Worm (Caenorhabditis elegans): ENCODE data around the gene ztf-1.

Gene ztf-1

DNA sequence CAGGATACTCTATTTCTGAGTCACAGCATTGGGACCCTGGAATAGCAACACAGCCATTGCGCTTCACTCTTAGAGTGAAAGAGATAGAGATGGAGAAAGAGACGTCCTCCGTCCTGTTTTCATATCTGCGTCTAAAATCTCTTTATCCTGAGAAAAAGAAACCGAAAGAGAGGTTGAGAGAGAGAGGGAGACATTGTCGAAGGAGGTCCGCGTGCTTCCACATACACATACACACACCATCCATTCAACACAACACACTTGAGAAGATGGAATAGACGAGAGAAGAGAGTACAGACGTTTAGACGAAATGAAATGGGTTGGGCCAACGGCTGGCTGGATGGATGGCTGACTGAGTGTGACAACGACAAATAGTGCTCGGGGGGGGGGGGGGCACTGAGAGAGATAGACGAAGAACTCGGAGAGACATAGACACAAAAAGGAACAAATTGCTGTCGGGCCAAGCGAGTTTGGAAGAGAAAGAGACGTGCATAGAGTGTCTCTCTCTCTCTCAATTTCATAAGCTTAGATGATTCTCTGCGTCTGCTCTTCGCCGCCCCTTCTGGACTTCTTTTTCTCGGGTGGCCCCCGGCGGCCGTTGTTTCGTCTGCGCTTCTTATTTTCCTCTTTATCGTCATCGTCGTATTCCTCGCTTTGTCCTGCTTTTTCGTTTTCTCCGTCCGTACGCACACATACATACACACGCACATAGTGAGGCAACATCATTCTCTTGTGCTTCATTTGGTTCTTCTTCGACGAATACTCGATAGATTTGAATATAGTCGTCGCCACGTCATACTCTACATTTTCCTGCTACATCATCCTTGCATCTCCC is 8.0 kb upstream of the ztf-1 start, which contains the start of gene F54F2.6 (continued):
- peak; percentile 75 for TF ChIP-seq snpc-4 (tag; optimal IDR thresholded peaks at IDR 0.05)
- peak; percentile 92 for TF ChIP-seq nfya-1 (tag; optimal IDR thresholded peaks at IDR 0.05; ENCODE audit: insufficient read depth)
- TF ChIP-seq unc-39 (tag; optimal IDR thresholded peaks at IDR 0.05): peak; percentile 44
- peak; percentile 40 for TF ChIP-seq ceh-82 (tag; optimal IDR thresholded peaks at IDR 0.05)
- TF ChIP-seq egl-5 (tag; optimal IDR thresholded peaks at IDR 0.05): peak; percentile 65
- no peak for TF ChIP-seq elt-3 (tag; optimal IDR thresholded peaks at IDR 0.05)

- TF ChIP-seq nhr-25 (tag; optimal IDR thresholded peaks at IDR 0.05) (peak; percentile 92), sea-2 (GFP tag; optimal IDR thresholded peaks at IDR 0.05) (peak; percentile 14), R02D3.7 (tag; optimal IDR thresholded peaks at IDR 0.05) (peak; percentile 44), mml-1 (tag; optimal IDR thresholded peaks at IDR 0.05) (no peak), tbx-2 (tag; optimal IDR thresholded peaks at IDR 0.05) (peak; percentile 75), eor-1 (tag; optimal IDR thresholded peaks at IDR 0.05) (no peak), aly-2 (tag; optimal IDR thresholded peaks at IDR 0.05) (no peak), lsy-12 (tag; optimal IDR thresholded peaks at IDR 0.05) (peak; percentile 81), elt-1 (tag; optimal IDR thresholded peaks at IDR 0.05) (peak; percentile 59), nhr-28 (tag; optimal IDR thresholded peaks at IDR 0.05) (no peak), nhr-23 (tag; optimal IDR thresholded peaks at IDR 0.05) (peak; percentile 68), nhr-67 (tag; optimal IDR thresholded peaks at IDR 0.05) (no peak), snpc-4 (tag; optimal IDR thresholded peaks at IDR 0.05) (peak; percentile 75), elt-3 (tag; optimal IDR thresholded peaks at IDR 0.05) (peak in 1 of 3 experiments; percentile 74), lin-39 (tag; optimal IDR thresholded peaks at IDR 0.05) (peak; percentile 93), ceh-9 (tag; optimal IDR thresholded peaks at IDR 0.05) (no peak), pha-4 (tag; optimal IDR thresholded peaks at IDR 0.05) (peak; percentile 43), nhr-76 (tag; optimal IDR thresholded peaks at IDR 0.05) (peak; percentile 36), fkh-10 (GFP tag; optimal IDR thresholded peaks at IDR 0.05) (peak; percentile 73), nhr-237 (tag; optimal IDR thresholded peaks at IDR 0.05) (no peak), hmg-11 (tag; optimal IDR thresholded peaks at IDR 0.05) (peak; percentile 68), pqm-1 (tag; optimal IDR thresholded peaks at IDR 0.05) (peak; percentile 96), nhr-12 (tag; optimal IDR thresholded peaks at IDR 0.05) (no peak), ztf-11 (tag; optimal IDR thresholded peaks at IDR 0.05) (no peak), egl-5 (tag; optimal IDR thresholded peaks at IDR 0.05) (peak; percentile 34), fkh-2 (tag; optimal IDR thresholded peaks at IDR 0.05) (no peak), nhr-11 (tag; optimal IDR thresholded peaks at IDR 0.05) (peak; percentile 5), ceh-28 (tag; optimal IDR thresholded peaks at IDR 0.05) (peak; percentile 83), unc-62 (GFP tag; optimal IDR thresholded peaks at IDR 0.05) (peak; percentile 71), jun-1 (tag; optimal IDR thresholded peaks at IDR 0.05) (peak; percentile 94), ztf-4 (tag; optimal IDR thresholded peaks at IDR 0.05) (no peak), elt-2 (tag; optimal IDR thresholded peaks at IDR 0.05) (peak; percentile 96), ZK546.5 (tag; optimal IDR thresholded peaks at IDR 0.05) (no peak), egl-27 (tag; optimal IDR thresholded peaks at IDR 0.05) (peak; percentile 27), nfya-1 (tag; optimal IDR thresholded peaks at IDR 0.05; ENCODE audit: insufficient read depth) (peak; percentile 89), mdl-1 (tag; optimal IDR thresholded peaks at IDR 0.05) (peak; percentile 90), ceh-16 (tag; optimal IDR thresholded peaks at IDR 0.05) (no peak), ama-1 (optimal IDR thresholded peaks at IDR 0.05) (no peak), ceh-82 (tag; optimal IDR thresholded peaks at IDR 0.05) (peak; percentile 42), zag-1 (tag; optimal IDR thresholded peaks at IDR 0.05) (no peak), unc-39 (tag; optimal IDR thresholded peaks at IDR 0.05) (no peak), fos-1 (tag; optimal IDR thresholded peaks at IDR 0.05) (peak; percentile 43), skn-1 (tag; optimal IDR thresholded peaks at IDR 0.05) (peak; percentile 76), nhr-77 (tag; optimal IDR thresholded peaks at IDR 0.05) (peak; percentile 18), daf-12 (tag; optimal IDR thresholded peaks at IDR 0.05) (no peak), lin-15B (tag; optimal IDR thresholded peaks at IDR 0.05) (peak; percentile 49), nhr-43 (tag; optimal IDR thresholded peaks at IDR 0.05; ENCODE audit: poor library complexity, severe bottlenecking) (peak; percentile 87)
These were observed 5.1 kb upstream of the ztf-1 start for ce11 chrIII:8797211-8797733.
